Fruit fly (Drosophila melanogaster): Measurements from ENCODE around the gene Tk.

- no peak for TF ChIP-seq otp (GFP tag; IDR thresholded peaks at IDR 0.05)
- no peak for TF ChIP-seq CG12744 (GFP tag; optimal IDR thresholded peaks at IDR 0.05)
- TF ChIP-seq Lim3 (GFP tag; IDR thresholded peaks at IDR 0.05), result no peak
- TF ChIP-seq Mad (GFP tag; optimal IDR thresholded peaks at IDR 0.05), result no peak
- no peak for TF ChIP-seq CG13775 (GFP tag; optimal IDR thresholded peaks at IDR 0.05)
Measured at dm6 chr3R:11998130-11998529, 7.1 kb downstream of the Tk start.
